Worm (Caenorhabditis elegans): ENCODE measurements around the gene F59E12.17.

ce11 chrII:5638059-5638458 lies 11.2 kb downstream of the F59E12.17 start, which contains the start of gene F59E12.3:
- TF ChIP-seq lin-11 (tag; optimal IDR thresholded peaks at IDR 0.05) (no peak), ceh-19 (GFP tag; optimal IDR thresholded peaks at IDR 0.05) (no peak), ceh-9 (tag; optimal IDR thresholded peaks at IDR 0.05) (no peak), F13H6.1 (tag; optimal IDR thresholded peaks at IDR 0.05) (no peak), tbx-2 (tag; optimal IDR thresholded peaks at IDR 0.05) (no peak), fkh-10 (GFP tag; optimal IDR thresholded peaks at IDR 0.05) (no peak), dve-1 (tag; optimal IDR thresholded peaks at IDR 0.05) (no peak), unc-86 (tag; optimal IDR thresholded peaks at IDR 0.05) (no peak), C38D4.7 (GFP tag; optimal IDR thresholded peaks at IDR 0.05) (no peak), ets-4 (tag; optimal IDR thresholded peaks at IDR 0.05) (no peak), mec-3 (tag; optimal IDR thresholded peaks at IDR 0.05; ENCODE audit: borderline replicate concordance) (no peak), pqm-1 (tag; optimal IDR thresholded peaks at IDR 0.05) (no peak)

All from whole organism, late embryonic.